Worm (Caenorhabditis elegans): ENCODE data around the gene ran-2.

DNA sequence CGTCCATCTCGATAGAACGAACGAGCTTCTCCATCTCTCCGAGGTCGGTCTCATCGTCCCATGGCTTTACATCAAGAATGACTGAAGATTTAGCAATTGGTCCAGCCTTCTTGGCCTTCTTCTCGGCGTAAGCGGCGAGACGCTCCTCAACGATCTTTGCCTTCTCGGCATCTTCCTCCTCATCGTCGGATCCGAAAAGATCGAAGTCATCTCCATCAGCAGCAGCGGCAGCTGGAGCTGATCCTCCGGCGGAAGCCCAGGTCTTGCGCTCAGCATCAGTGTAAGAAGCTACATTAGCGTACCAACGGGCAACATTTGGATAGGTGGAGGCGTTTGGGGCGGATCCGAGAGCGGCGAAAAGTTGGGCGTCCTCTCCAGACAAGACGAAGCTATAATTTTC is 39.4 kb downstream of the ran-2 start:
- TF ChIP-seq him-1 (tag; optimal IDR thresholded peaks at IDR 0.05): no peak
- TF ChIP-seq dao-5 (tag; optimal IDR thresholded peaks at IDR 0.05): no peak
